Worm (Caenorhabditis elegans): ENCODE measurements around the gene M03E7.2.

- TF ChIP-seq cey-2 (tag; optimal IDR thresholded peaks at IDR 0.05; ENCODE audit: borderline replicate concordance, insufficient read depth) (no peak), unc-39 (tag; optimal IDR thresholded peaks at IDR 0.05) (no peak), nhr-11 (tag; optimal IDR thresholded peaks at IDR 0.05) (no peak), madf-9 (GFP tag; conservative IDR thresholded peaks at IDR 0.05) (no peak), ama-1 (optimal IDR thresholded peaks at IDR 0.05) (no peak), zip-2 (tag; optimal IDR thresholded peaks at IDR 0.05) (no peak), hif-1 (tag; optimal IDR thresholded peaks at IDR 0.05) (no peak), aha-1 (tag) (no peak), mep-1 (tag; optimal IDR thresholded peaks at IDR 0.05) (no peak), jun-1 (tag; optimal IDR thresholded peaks at IDR 0.05) (no peak)
These were observed 26.8 kb downstream of the M03E7.2 start, which contains the start of gene srx-117 for ce11 chrV:5644171-5644570.

All from whole organism, L4 larva.